Fruit fly (Drosophila melanogaster) whole organism, embryonic: ENCODE results near the gene CG1983.

ENCODE experiments used
- ATbp ChIP-seq: fragments of 200-800 bp; sonication (Bioruptor generic); optimal IDR thresholded peaks from 2 replicates; lab custom pipeline; 2017; ENCODE audit warnings: missing biosample characterization, mild to moderate bottlenecking, missing genetic modification characterization, missing genetic modification reagents
- Adf1 ChIP-seq: fragments of 200-800 bp; sonication (Bioruptor generic); IDR thresholded peaks from 2 replicates; pipeline ENCODE4 v1.3.6; 2022; ENCODE audit warnings: missing biosample characterization, missing genetic modification characterization
- Bteb2 ChIP-seq: fragments of 200-800 bp; sonication (Bioruptor generic); optimal IDR thresholded peaks from 2 replicates; lab custom pipeline; 2016; ENCODE audit warnings: missing biosample characterization, missing genetic modification characterization
- CG10274 ChIP-seq: fragments of 200-800 bp; sonication (Bioruptor generic); optimal IDR thresholded peaks from 3 replicates; lab custom pipeline; 2017; ENCODE audit warnings: missing biosample characterization, mild to moderate bottlenecking, missing genetic modification characterization
- CG10462 ChIP-seq: fragments of 200-800 bp; sonication (Bioruptor generic); optimal IDR thresholded peaks from 2 replicates; lab custom pipeline; 2016; ENCODE audit warnings: missing biosample characterization, missing genetic modification characterization
- CG10543 ChIP-seq: fragments of 200-800 bp; sonication (Bioruptor generic); optimal IDR thresholded peaks from 3 replicates; lab custom pipeline; 2017; ENCODE audit warnings: missing biosample characterization, mild to moderate bottlenecking, missing genetic modification characterization, moderate library complexity
- CG14965 ChIP-seq: fragments of 200-800 bp; sonication (Bioruptor generic); optimal IDR thresholded peaks from 2 replicates; lab custom pipeline; 2016; ENCODE audit warnings: missing biosample characterization, missing genetic modification characterization, borderline replicate concordance
- CG15269 ChIP-seq: fragments of 200-800 bp; sonication (Bioruptor generic); optimal IDR thresholded peaks from 2 replicates; lab custom pipeline; 2018; ENCODE audit warnings: missing biosample characterization, mild to moderate bottlenecking, missing genetic modification characterization, moderate library complexity
- CG15696 ChIP-seq: fragments of 200-800 bp; sonication (Bioruptor generic); optimal IDR thresholded peaks from 2 replicates; lab custom pipeline; 2019; ENCODE audit warnings: missing biosample characterization, mild to moderate bottlenecking, missing genetic modification characterization, moderate library complexity
- CG17912 ChIP-seq: fragments of 200-800 bp; sonication (Bioruptor generic); optimal IDR thresholded peaks from 2 replicates; lab custom pipeline; 2018; ENCODE audit warnings: missing biosample characterization, mild to moderate bottlenecking, missing genetic modification characterization
- CG32767 ChIP-seq: fragments of 200-800 bp; sonication (Bioruptor generic); IDR thresholded peaks from 2 replicates; pipeline ENCODE4 v1.3.6; 2022; ENCODE audit warnings: missing biosample characterization, missing genetic modification characterization
- CG3281 ChIP-seq: fragments of 200-800 bp; sonication (Bioruptor generic); optimal IDR thresholded peaks from 3 replicates; lab custom pipeline; 2017; ENCODE audit warnings: missing biosample characterization, mild to moderate bottlenecking, missing genetic modification characterization
- CG3847 ChIP-seq: fragments of 200-800 bp; sonication (Bioruptor generic); IDR thresholded peaks from 2 replicates; pipeline ENCODE4 v1.3.6; 2022; ENCODE audit warnings: missing biosample characterization, missing genetic modification characterization
- CG7357 ChIP-seq: fragments of 200-800 bp; sonication (Bioruptor generic); IDR thresholded peaks from 3 replicates; pipeline ENCODE4 v1.3.6; 2022; ENCODE audit warnings: missing biosample characterization, missing genetic modification characterization
- CG7928 ChIP-seq: fragments of 200-800 bp; sonication (Bioruptor generic); optimal IDR thresholded peaks from 2 replicates; lab custom pipeline; 2017; ENCODE audit warnings: missing biosample characterization, mild to moderate bottlenecking, missing genetic modification characterization
- CG8290 ChIP-seq, 3 experiments: fragments of 200-800 bp; sonication (Bioruptor generic); optimal IDR thresholded peaks; 2 replicates each; lab custom pipeline; 2016 to 2019; ENCODE audit warnings: missing biosample characterization in 3 of 3, missing genetic modification characterization in 3 of 3, mild to moderate bottlenecking in 2 of 3, moderate library complexity in 1 of 3
- CG8388 ChIP-seq: fragments of 200-800 bp; sonication (Bioruptor generic); optimal IDR thresholded peaks from 2 replicates; lab custom pipeline; 2019; ENCODE audit warnings: missing biosample characterization, mild to moderate bottlenecking, missing genetic modification characterization, moderate library complexity
- CG9437 ChIP-seq: fragments of 200-800 bp; sonication (Bioruptor generic); optimal IDR thresholded peaks from 2 replicates; lab custom pipeline; 2018; ENCODE audit warnings: missing biosample characterization, mild to moderate bottlenecking, missing genetic modification characterization
- CHES-1-like ChIP-seq: fragments of 200-800 bp; sonication (Bioruptor generic); optimal IDR thresholded peaks from 2 replicates; lab custom pipeline; 2016; ENCODE audit warnings: missing biosample characterization, missing genetic modification characterization
- CoRest ChIP-seq: fragments of 200-800 bp; sonication (Bioruptor generic); optimal IDR thresholded peaks from 3 replicates; lab custom pipeline; 2018; ENCODE audit warnings: missing biosample characterization, mild to moderate bottlenecking, missing genetic modification characterization, moderate library complexity
- D19B ChIP-seq: fragments of 200-800 bp; sonication (Bioruptor generic); optimal IDR thresholded peaks from 2 replicates; lab custom pipeline; 2017; ENCODE audit warnings: missing biosample characterization, mild to moderate bottlenecking, missing genetic modification characterization
- Dbx ChIP-seq: fragments of 200-800 bp; sonication (Bioruptor generic); IDR thresholded peaks from 3 replicates; pipeline ENCODE4 v1.3.6; 2022; ENCODE audit warnings: missing biosample characterization, missing genetic modification characterization
- Dip2 ChIP-seq: fragments of 200-800 bp; sonication (Bioruptor generic); IDR thresholded peaks from 2 replicates; pipeline ENCODE4 v1.3.6; 2022; ENCODE audit warnings: missing biosample characterization, missing genetic modification characterization
- GATAe ChIP-seq: fragments of 200-800 bp; sonication (Bioruptor generic); conservative IDR thresholded peaks from 2 replicates; pipeline ENCODE4 v1.3.6; 2022; ENCODE audit warnings: missing biosample characterization, missing genetic modification characterization
- HLHmδ ChIP-seq: fragments of 200-800 bp; sonication (Bioruptor generic); optimal IDR thresholded peaks from 2 replicates; lab custom pipeline; 2018; ENCODE audit warnings: missing biosample characterization, mild to moderate bottlenecking, missing genetic modification characterization, moderate library complexity
- Hr51 ChIP-seq, 2 experiments: fragments of 200-800 bp; sonication (Bioruptor generic); optimal IDR thresholded peaks; 2 replicates in 1 of 2; 3 replicates in 1 of 2; lab custom pipeline; 2016 to 2018; ENCODE audit warnings: missing biosample characterization in 2 of 2, missing genetic modification characterization in 2 of 2, mild to moderate bottlenecking in 1 of 2, moderate library complexity in 1 of 2
- Med ChIP-seq: fragments of 200-800 bp; sonication (Bioruptor generic); peaks from one replicate; lab custom pipeline; 2016; ENCODE audit warnings: missing biosample characterization, missing genetic modification characterization, mild to moderate bottlenecking, inconsistent platforms, moderate library complexity
- Nf-YB ChIP-seq: fragments of 200-800 bp; sonication (Bioruptor generic); optimal IDR thresholded peaks from 3 replicates; lab custom pipeline; 2019; ENCODE audit warnings: missing biosample characterization, mild to moderate bottlenecking, missing genetic modification characterization, moderate library complexity
- Sox102F ChIP-seq: fragments of 200-800 bp; sonication (Bioruptor generic); optimal IDR thresholded peaks from 2 replicates; lab custom pipeline; 2018; ENCODE audit warnings: missing biosample characterization, mild to moderate bottlenecking, missing genetic modification characterization, moderate library complexity
- Taf1 ChIP-seq: fragments of 200-800 bp; sonication (Bioruptor generic); IDR thresholded peaks from 2 replicates; pipeline ENCODE4 v1.3.6; 2022; ENCODE audit warnings: missing biosample characterization, missing genetic modification characterization
- al ChIP-seq: fragments of 200-800 bp; sonication (Bioruptor generic); IDR thresholded peaks from 2 replicates; pipeline ENCODE4 v1.3.6; 2022; ENCODE audit warnings: missing biosample characterization, missing genetic modification characterization
- bab2 ChIP-seq: fragments of 200-800 bp; sonication (Bioruptor generic); optimal IDR thresholded peaks from 2 replicates; lab custom pipeline; 2016; ENCODE audit warnings: missing biosample characterization, missing genetic modification characterization
- crol ChIP-seq: fragments of 200-800 bp; sonication (Bioruptor generic); IDR thresholded peaks from 2 replicates; pipeline ENCODE4 v1.3.6; 2022; ENCODE audit warnings: missing biosample characterization, missing genetic modification characterization
- disco-r ChIP-seq: fragments of 200-800 bp; sonication (Bioruptor generic); optimal IDR thresholded peaks from 2 replicates; lab custom pipeline; 2016; ENCODE audit warnings: missing biosample characterization, missing genetic modification characterization
- dmrt99B ChIP-seq: fragments of 200-800 bp; sonication (Bioruptor generic); optimal IDR thresholded peaks from 2 replicates; lab custom pipeline; 2018; ENCODE audit warnings: missing biosample characterization, mild to moderate bottlenecking, missing genetic modification characterization, moderate library complexity
- ewg ChIP-seq: fragments of 200-800 bp; sonication (Bioruptor generic); optimal IDR thresholded peaks from 3 replicates; lab custom pipeline; 2017; ENCODE audit warnings: mild to moderate bottlenecking, missing biosample characterization, missing genetic modification reagents, missing genetic modification characterization
- exex ChIP-seq: fragments of 200-800 bp; sonication (Bioruptor generic); optimal IDR thresholded peaks from 4 replicates; lab custom pipeline; 2018; ENCODE audit warnings: missing biosample characterization, mild to moderate bottlenecking, missing genetic modification characterization, moderate library complexity
- grau ChIP-seq: fragments of 200-800 bp; optimal IDR thresholded peaks from 3 replicates; lab custom pipeline; 2019; ENCODE audit warnings: missing biosample characterization, mild to moderate bottlenecking, missing genetic modification characterization, moderate library complexity
- hth ChIP-seq: fragments of >200 bp; optimal IDR thresholded peaks from 2 replicates; lab custom pipeline; 2017; ENCODE audit warnings: inconsistent platforms
- knrl ChIP-seq: fragments of 200-800 bp; sonication (Bioruptor generic); IDR thresholded peaks from 3 replicates; pipeline ENCODE4 v1.3.6; 2022; ENCODE audit warnings: missing biosample characterization, missing genetic modification characterization; ENCODE audit not compliant: partially characterized antibody
- lmd ChIP-seq: fragments of 200-800 bp; sonication (Bioruptor generic); IDR thresholded peaks from 2 replicates; pipeline ENCODE4 v1.3.6; 2022; ENCODE audit warnings: missing biosample characterization, missing genetic modification characterization
- nerfin-1 ChIP-seq: fragments of 200-800 bp; sonication (Bioruptor generic); optimal IDR thresholded peaks from 3 replicates; lab custom pipeline; 2019; ENCODE audit warnings: missing biosample characterization, mild to moderate bottlenecking, missing genetic modification characterization, moderate library complexity
- nerfin-2 ChIP-seq: fragments of 200-800 bp; sonication (Bioruptor generic); IDR thresholded peaks from 2 replicates; pipeline ENCODE4 v1.3.6; 2022; ENCODE audit warnings: missing biosample characterization, missing genetic modification characterization; ENCODE audit not compliant: partially characterized antibody
- phol ChIP-seq: fragments of 200-800 bp; sonication (Bioruptor generic); optimal IDR thresholded peaks from 3 replicates; lab custom pipeline; 2018; ENCODE audit warnings: missing biosample characterization, mild to moderate bottlenecking, missing genetic modification characterization, moderate library complexity
- ranshi ChIP-seq: fragments of 200-800 bp; sonication (Bioruptor generic); IDR thresholded peaks from 2 replicates; pipeline ENCODE4 v1.3.6; 2022; ENCODE audit warnings: missing biosample characterization, missing genetic modification characterization
- row ChIP-seq: fragments of 200-800 bp; sonication (Bioruptor generic); IDR thresholded peaks from 3 replicates; pipeline ENCODE4 v1.3.6; 2022; ENCODE audit warnings: missing biosample characterization, missing genetic modification characterization
- slbo ChIP-seq: fragments of 200-800 bp; sonication (Bioruptor generic); IDR thresholded peaks from 2 replicates; pipeline ENCODE4 v1.3.6; 2022; ENCODE audit warnings: missing biosample characterization, missing genetic modification characterization
- so ChIP-seq: fragments of 200-800 bp; sonication (Bioruptor generic); IDR thresholded peaks from 3 replicates; pipeline ENCODE4 v1.3.6; 2022; ENCODE audit warnings: missing biosample characterization, missing genetic modification characterization
- zfh1 ChIP-seq: fragments of 200-800 bp; sonication (Bioruptor generic); IDR thresholded peaks from 3 replicates; pipeline ENCODE4 v1.3.6; 2022; ENCODE audit warnings: missing biosample characterization, missing genetic modification characterization

CG1983 gene

DNA sequence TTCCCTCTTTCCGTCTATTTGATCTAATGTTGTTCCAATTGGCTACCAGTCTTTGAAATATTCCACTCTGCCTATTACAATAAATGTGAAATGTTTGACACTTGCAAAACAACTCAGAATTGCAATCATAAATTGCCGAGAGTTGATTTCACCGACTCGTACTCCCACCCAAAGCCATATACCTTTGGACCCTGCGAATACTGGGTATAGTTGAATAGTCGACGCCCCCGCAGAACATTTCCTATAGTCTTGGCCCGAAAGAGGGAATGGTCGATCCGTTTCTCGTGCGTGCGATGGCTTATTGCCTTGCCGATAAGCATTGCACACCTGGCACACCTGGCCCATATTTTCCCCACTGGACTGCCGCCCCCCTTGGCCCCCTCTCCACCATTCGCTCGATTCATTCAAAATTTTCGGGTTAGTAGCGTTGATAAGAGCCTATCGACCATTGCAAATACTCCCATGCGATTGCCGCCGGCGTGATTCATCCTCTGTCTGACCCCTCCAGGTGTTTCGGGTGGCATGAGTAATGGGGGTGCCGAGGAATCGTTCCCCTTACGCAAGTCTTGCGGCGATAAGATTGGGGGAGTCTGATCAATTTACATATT is 22.7 kb upstream of the CG1983 start (continued):
- TF ChIP-seq zfh1 (GFP tag; lab: Robert Waterston, UW) (peak; percentile 26; the same call in 1 of the 3 replicates), GATAe (GFP tag; lab: Robert Waterston, UW) (0 out of 2 replicates have a peak, but pooled peaks have one; percentile 46), HLHmδ (GFP tag; lab: Kevin White, UChicago) (no peak), ranshi (0 out of 2 replicates have a peak, but pooled peaks have one; percentile 20), Taf1 (0 out of 2 replicates have a peak, but pooled peaks have one; percentile 41), Nf-YB (GFP tag; lab: Kevin White, UChicago) (no peak), CG8388 (GFP tag; lab: Kevin White, UChicago) (peak; percentile 6), bab2 (no peak), hth (lab: Kevin White, UChicago) (no peak), CG32767 (GFP tag; lab: Robert Waterston, UW) (0 out of 2 replicates have a peak, but pooled peaks have one; percentile 27), CG17912 (GFP tag; lab: Kevin White, UChicago) (no peak), dmrt99B (tag; lab: Kevin White, UChicago) (peak; percentile 39), Sox102F (GFP tag; lab: Kevin White, UChicago) (peak; percentile 37), slbo (GFP tag; lab: Robert Waterston, UW) (peak; percentile 73), CG7357 (GFP tag; lab: Robert Waterston, UW) (0 out of 3 replicates have a peak, but pooled peaks have one; percentile 23), ATbp (GFP tag; lab: Kevin White, UChicago) (peak; percentile 17), so (GFP tag; lab: Robert Waterston, UW) (no peak), CoRest (tag; lab: Kevin White, UChicago) (peak; percentile 22), row (GFP tag; lab: Robert Waterston, UW) (peak; percentile 72), Med (GFP tag; lab: Kevin White, UChicago) (peak; percentile 78), CG3281 (GFP tag; lab: Kevin White, UChicago) (peak; percentile 7), grau (tag; lab: Kevin White, UChicago) (peak; percentile 33), phol (tag; lab: Kevin White, UChicago) (peak; percentile 11), knrl (GFP tag; lab: Robert Waterston, UW) (no peak), CG3847 (GFP tag; lab: Robert Waterston, UW) (peak; percentile 44), Dip2 (no peak), CG15696 (tag; lab: Kevin White, UChicago) (no peak), Dbx (no peak; the same call in 2 of the 3 replicates), ewg (no peak), CG15269 (peak; percentile 35), nerfin-2 (GFP tag; lab: Robert Waterston, UW) (no peak), D19B (peak; percentile 75), CG10274 (GFP tag; lab: Kevin White, UChicago) (no peak), CG14965 (no peak), CG7928 (GFP tag; lab: Kevin White, UChicago) (no peak), al (GFP tag; lab: Robert Waterston, UW) (peak; percentile 55; the same call in 1 of the 2 replicates), exex (tag; lab: Kevin White, UChicago) (peak; percentile 14), CG9437 (GFP tag; lab: Kevin White, UChicago) (no peak), disco-r (GFP tag; lab: Kevin White, UChicago) (no peak), crol (GFP tag; lab: Robert Waterston, UW) (peak; percentile 79), CG10462 (GFP tag; lab: Kevin White, UChicago) (no peak), Adf1 (GFP tag; lab: Robert Waterston, UW) (peak; percentile 24; the same call in 1 of the 2 replicates), CHES-1-like (GFP tag; lab: Kevin White, UChicago) (peak; percentile 15), Bteb2 (peak; percentile 21), CG8290 (GFP tag; optimal IDR thresholded peaks at IDR 0.05; lab: Kevin White, UChicago) (no peak), CG8290 (tag; optimal IDR thresholded peaks at IDR 0.05; lab: Kevin White, UChicago) (peak in 1 of 2 experiments; percentile 75), nerfin-1 (no peak), lmd (peak; percentile 36), Hr51 (GFP tag; optimal IDR thresholded peaks at IDR 0.05; lab: Kevin White, UChicago) (peak in 1 of 2 experiments; percentile 42), CG10543 (GFP tag; lab: Kevin White, UChicago) (peak; percentile 52)
